Fruit fly (Drosophila melanogaster): Measurements from ENCODE around the gene CG6765.

- TF ChIP-seq dan (GFP tag; IDR thresholded peaks at IDR 0.05) = no peak
- no peak for TF ChIP-seq Six4 (GFP tag; optimal IDR thresholded peaks at IDR 0.05)
- TF ChIP-seq CG12391 (tag; optimal IDR thresholded peaks at IDR 0.05) = no peak
- no peak for TF ChIP-seq z (GFP tag; IDR thresholded peaks at IDR 0.05)
- no peak for TF ChIP-seq CG18619 (GFP tag; optimal IDR thresholded peaks at IDR 0.05)
These were observed at the start of gene CG6765 for dm6 chr3L:8512428-8512827.

Measured in whole organism, embryonic.